Worm (Caenorhabditis elegans) whole organism, L4 larva: ENCODE data around the gene sod-1.
A peak's percentile ranks its signal among the peaks of the same experiment; 100 is the strongest.

ENCODE experiments used
- D1046.2 ChIP-seq: fragments of 200-800 bp; sonication (Bioruptor generic); IDR thresholded peaks from 2 replicates; pipeline ENCODE4 v1.3.6; 2022; ENCODE audit warnings: missing genetic modification characterization, missing compliant biosample characterization
- F10B5.3 ChIP-seq: sonication (generic microtip); optimal IDR thresholded peaks from 2 replicates; lab custom pipeline; 2016; ENCODE audit warnings: mild to moderate bottlenecking, missing genetic modification characterization, missing compliant biosample characterization
- F37D6.2 ChIP-seq: sonication (generic microtip); optimal IDR thresholded peaks from 2 replicates; lab custom pipeline; 2016; ENCODE audit warnings: mild to moderate bottlenecking, missing genetic modification characterization, missing compliant biosample characterization
- F44E2.7 ChIP-seq: fragments of 200-800 bp; sonication (Bioruptor generic); IDR thresholded peaks from 2 replicates; pipeline ENCODE4 v2.1.2; 2022; ENCODE audit warnings: missing genetic modification characterization, missing compliant biosample characterization
- ZK337.2 ChIP-seq: fragments of 200-800 bp; sonication (Bioruptor generic); IDR thresholded peaks from 2 replicates; pipeline ENCODE4 v1.3.6; 2022; ENCODE audit warnings: missing genetic modification reagents, missing genetic modification characterization, missing compliant biosample characterization
- ama-1 ChIP-seq: fragments of 150-350 bp; optimal IDR thresholded peaks from 2 replicates; lab custom pipeline; 2014; ENCODE audit warnings: inconsistent platforms, mixed read lengths
- ceh-20 ChIP-seq: fragments of 200-800 bp; sonication (Bioruptor generic); IDR thresholded peaks from 2 replicates; pipeline ENCODE4 v1.3.6; 2022; ENCODE audit warnings: missing genetic modification reagents, missing genetic modification characterization, missing compliant biosample characterization
- ceh-44 ChIP-seq: fragments of 200-800 bp; sonication (Bioruptor generic); IDR thresholded peaks from 2 replicates; pipeline ENCODE4 v1.3.6; 2022; ENCODE audit warnings: missing genetic modification reagents, missing genetic modification characterization, missing compliant biosample characterization
- ces-1 ChIP-seq: fragments of 150-350 bp; sonication (generic microtip); optimal IDR thresholded peaks from 4 replicates; lab custom pipeline; 2014; ENCODE audit warnings: missing biosample characterization, missing genetic modification reagents, missing genetic modification characterization
- cey-2 ChIP-seq: sonication (generic microtip); optimal IDR thresholded peaks from 3 replicates; lab custom pipeline; 2017; ENCODE audit warnings: missing genetic modification characterization, mild to moderate bottlenecking, missing compliant biosample characterization, antibody characterized with exemption, borderline replicate concordance; ENCODE audit not compliant: insufficient read depth
- ctbp-1 ChIP-seq: fragments of 200-800 bp; sonication (Bioruptor generic); IDR thresholded peaks from 2 replicates; pipeline ENCODE4 v1.3.6; 2022; ENCODE audit warnings: missing genetic modification reagents, missing genetic modification characterization, missing compliant biosample characterization
- daf-12 ChIP-seq: fragments of 150-350 bp; optimal IDR thresholded peaks from 2 replicates; lab custom pipeline; 2014; ENCODE audit warnings: missing biosample characterization, missing genetic modification reagents, missing genetic modification characterization
- dmd-8 ChIP-seq: fragments of 200-800 bp; sonication (Bioruptor generic); IDR thresholded peaks from 2 replicates; pipeline ENCODE4 v1.3.6; 2022; ENCODE audit warnings: missing genetic modification characterization, missing compliant biosample characterization
- dpl-1 ChIP-seq: fragments of 150-350 bp; optimal IDR thresholded peaks from 2 replicates; lab custom pipeline; 2014; ENCODE audit warnings: missing biosample characterization, missing genetic modification reagents, missing genetic modification characterization
- duxl-1 ChIP-seq: sonication (generic microtip); optimal IDR thresholded peaks from 2 replicates; lab custom pipeline; 2016; ENCODE audit warnings: mild to moderate bottlenecking, missing genetic modification characterization, moderate library complexity, missing compliant biosample characterization; ENCODE audit not compliant: poor library complexity
- egl-43 ChIP-seq: fragments of 200-800 bp; sonication (Bioruptor generic); IDR thresholded peaks from 2 replicates; pipeline ENCODE4 v1.3.6; 2022; ENCODE audit warnings: missing genetic modification reagents, missing genetic modification characterization, missing compliant biosample characterization
- fkh-10 ChIP-seq: fragments of 150-350 bp; optimal IDR thresholded peaks from 2 replicates; lab custom pipeline; 2014; ENCODE audit warnings: missing biosample characterization, missing genetic modification reagents, missing genetic modification characterization
- gei-8 ChIP-seq: fragments of 200-800 bp; sonication (Bioruptor generic); optimal IDR thresholded peaks from 2 replicates; lab custom pipeline; 2018; ENCODE audit warnings: mild to moderate bottlenecking, missing genetic modification characterization, missing compliant biosample characterization
- hif-1 ChIP-seq, 2 experiments: sonication (generic microtip); optimal IDR thresholded peaks; 2 replicates each; lab custom pipeline; 2016 to 2017; ENCODE audit warnings: missing compliant biosample characterization in 2 of 2, missing genetic modification characterization in 2 of 2, missing genetic modification reagents in 2 of 2, missing genotype in 2 of 2, mild to moderate bottlenecking in 1 of 2
- hlh-11 ChIP-seq: fragments of 200-800 bp; sonication (Bioruptor generic); optimal IDR thresholded peaks from 2 replicates; lab custom pipeline; 2018; ENCODE audit warnings: mild to moderate bottlenecking, missing genetic modification characterization, missing compliant biosample characterization
- hlh-30 ChIP-seq: sonication (generic microtip); optimal IDR thresholded peaks from 2 replicates; lab custom pipeline; 2017; ENCODE audit warnings: antibody characterized with exemption, mild to moderate bottlenecking, missing genetic modification characterization, missing compliant biosample characterization; ENCODE audit not compliant: insufficient read depth
- jun-1 ChIP-seq: fragments of 150-350 bp; optimal IDR thresholded peaks from 2 replicates; lab custom pipeline; 2014; ENCODE audit warnings: missing biosample characterization, missing genetic modification reagents, missing genetic modification characterization
- lin-1 ChIP-seq: fragments of 200-800 bp; sonication (Bioruptor generic); IDR thresholded peaks from 2 replicates; pipeline ENCODE4 v1.3.6; 2022; ENCODE audit warnings: missing genetic modification reagents, missing genetic modification characterization, missing compliant biosample characterization
- lin-38 ChIP-seq: fragments of 200-800 bp; sonication (Bioruptor generic); IDR thresholded peaks from 2 replicates; pipeline ENCODE4 v1.3.6; 2022; ENCODE audit warnings: missing genetic modification reagents, missing genetic modification characterization, missing compliant biosample characterization
- lin-39 ChIP-seq: fragments of 150-350 bp; optimal IDR thresholded peaks from 2 replicates; lab custom pipeline; 2014; ENCODE audit warnings: missing biosample characterization, missing genetic modification reagents, missing genetic modification characterization
- lir-3 ChIP-seq: sonication (generic microtip); optimal IDR thresholded peaks from 2 replicates; lab custom pipeline; 2016; ENCODE audit warnings: mild to moderate bottlenecking, missing genetic modification characterization, missing compliant biosample characterization
- lsy-2 ChIP-seq, 2 experiments: fragments of 150-350 bp in 1 of 2; sonication (generic microtip) in 1 of 2; optimal IDR thresholded peaks; 2 replicates each; lab custom pipeline; 2014 to 2017; ENCODE audit warnings: missing biosample characterization in 2 of 2, missing genetic modification characterization in 2 of 2
- mdl-1 ChIP-seq, 2 experiments: fragments of 150-350 bp in 1 of 2; sonication (generic microtip) in 1 of 2; optimal IDR thresholded peaks; 2 replicates each; lab custom pipeline; 2014 to 2017; ENCODE audit warnings: missing biosample characterization in 2 of 2, missing genetic modification characterization in 2 of 2
- mes-2 ChIP-seq: sonication (generic microtip); optimal IDR thresholded peaks from 2 replicates; lab custom pipeline; 2016; ENCODE audit warnings: missing genotype, mild to moderate bottlenecking, missing genetic modification characterization, missing compliant biosample characterization; ENCODE audit not compliant: poor library complexity, severe bottlenecking
- mxl-2 ChIP-seq: fragments of 200-800 bp; sonication (Bioruptor generic); conservative IDR thresholded peaks from 2 replicates; pipeline ENCODE4 v1.3.6; 2022; ENCODE audit warnings: missing genetic modification reagents, missing genetic modification characterization, missing compliant biosample characterization
- nhr-10 ChIP-seq: fragments of 150-350 bp; optimal IDR thresholded peaks from 2 replicates; lab custom pipeline; 2014; ENCODE audit warnings: missing biosample characterization, missing genetic modification characterization
- nhr-111 ChIP-seq: fragments of 200-800 bp; sonication (Bioruptor generic); optimal IDR thresholded peaks from 2 replicates; lab custom pipeline; 2018; ENCODE audit warnings: mild to moderate bottlenecking, missing genetic modification characterization, missing compliant biosample characterization
- nhr-237 ChIP-seq: sonication (generic microtip); optimal IDR thresholded peaks from 2 replicates; lab custom pipeline; 2017; ENCODE audit warnings: missing biosample characterization, missing genetic modification characterization
- nhr-28 ChIP-seq: fragments of 150-350 bp; optimal IDR thresholded peaks from 2 replicates; lab custom pipeline; 2014; ENCODE audit warnings: missing biosample characterization, missing genetic modification characterization
- nhr-41 ChIP-seq: fragments of 200-800 bp; sonication (Bioruptor generic); IDR thresholded peaks from 2 replicates; pipeline ENCODE4 v1.3.6; 2022; ENCODE audit warnings: missing genetic modification reagents, missing genetic modification characterization, missing compliant biosample characterization
- pha-4 ChIP-seq, 2 experiments: fragments of 150-350 bp in 1 of 2; fragments of 200-800 bp in 1 of 2; sonication (Bioruptor generic) in 1 of 2; IDR thresholded peaks in 1 of 2; optimal IDR thresholded peaks in 1 of 2; 2 replicates each; pipeline versions ENCODE4 v1.3.6 to Lab custom; 2014 to 2022; ENCODE audit warnings: missing genetic modification characterization in 2 of 2, missing genetic modification reagents in 2 of 2, missing biosample characterization in 1 of 2, missing compliant biosample characterization in 1 of 2
- set-16 ChIP-seq: fragments of 200-800 bp; sonication (Bioruptor generic); IDR thresholded peaks from 2 replicates; pipeline ENCODE4 v1.3.6; 2022; ENCODE audit warnings: missing genetic modification reagents, missing genetic modification characterization, missing compliant biosample characterization
- snpc-1.2 ChIP-seq: fragments of 200-800 bp; sonication (Bioruptor generic); IDR thresholded peaks from 2 replicates; pipeline ENCODE4 v1.3.6; 2022; ENCODE audit warnings: missing genetic modification reagents, missing genetic modification characterization, missing compliant biosample characterization
- snpc-4 ChIP-seq: fragments of 150-350 bp; optimal IDR thresholded peaks from 2 replicates; lab custom pipeline; 2014; ENCODE audit warnings: missing biosample characterization, missing genetic modification characterization
- spr-1 ChIP-seq: sonication (generic microtip); optimal IDR thresholded peaks from 2 replicates; lab custom pipeline; 2016; ENCODE audit warnings: mild to moderate bottlenecking, missing genetic modification characterization, missing compliant biosample characterization
- tag-97 ChIP-seq: fragments of 200-800 bp; sonication (Bioruptor generic); IDR thresholded peaks from 2 replicates; pipeline ENCODE4 v1.3.6; 2022; ENCODE audit warnings: missing genetic modification characterization, missing compliant biosample characterization
- tra-1 ChIP-seq: fragments of 200-800 bp; sonication (Bioruptor generic); IDR thresholded peaks from 2 replicates; pipeline ENCODE4 v1.3.6; 2022; ENCODE audit warnings: missing genetic modification reagents, missing genetic modification characterization, missing compliant biosample characterization
- unc-130 ChIP-seq: sonication (generic microtip); optimal IDR thresholded peaks from 2 replicates; lab custom pipeline; 2016; ENCODE audit warnings: missing genetic modification reagents, missing genetic modification characterization, missing compliant biosample characterization
- zag-1 ChIP-seq: fragments of 150-350 bp; optimal IDR thresholded peaks from 2 replicates; lab custom pipeline; 2014; ENCODE audit warnings: missing biosample characterization, missing genetic modification characterization
- zfp-2 ChIP-seq: sonication (generic microtip); optimal IDR thresholded peaks from 2 replicates; lab custom pipeline; 2016; ENCODE audit warnings: mild to moderate bottlenecking, missing genetic modification characterization, missing compliant biosample characterization
- zfp-3 ChIP-seq: fragments of 200-800 bp; sonication (Bioruptor generic); conservative IDR thresholded peaks from 2 replicates; pipeline ENCODE4 v1.3.6; 2022; ENCODE audit warnings: missing genetic modification reagents, missing genetic modification characterization, missing compliant biosample characterization
- zip-11 ChIP-seq: fragments of 200-800 bp; sonication (Bioruptor generic); IDR thresholded peaks from 2 replicates; pipeline ENCODE4 v1.3.6; 2022; ENCODE audit warnings: missing genetic modification characterization, missing compliant biosample characterization
- zip-2 ChIP-seq: fragments of 150-350 bp; optimal IDR thresholded peaks from 2 replicates; lab custom pipeline; 2014; ENCODE audit warnings: missing biosample characterization, missing genetic modification characterization
- ztf-11 ChIP-seq: fragments of 150-350 bp; optimal IDR thresholded peaks from 2 replicates; lab custom pipeline; 2014; ENCODE audit warnings: missing biosample characterization, missing genetic modification characterization
- ztf-7 ChIP-seq: fragments of 150-350 bp; optimal IDR thresholded peaks from 2 replicates; lab custom pipeline; 2014; ENCODE audit warnings: missing biosample characterization, missing genetic modification characterization

sod-1 gene

DNA sequence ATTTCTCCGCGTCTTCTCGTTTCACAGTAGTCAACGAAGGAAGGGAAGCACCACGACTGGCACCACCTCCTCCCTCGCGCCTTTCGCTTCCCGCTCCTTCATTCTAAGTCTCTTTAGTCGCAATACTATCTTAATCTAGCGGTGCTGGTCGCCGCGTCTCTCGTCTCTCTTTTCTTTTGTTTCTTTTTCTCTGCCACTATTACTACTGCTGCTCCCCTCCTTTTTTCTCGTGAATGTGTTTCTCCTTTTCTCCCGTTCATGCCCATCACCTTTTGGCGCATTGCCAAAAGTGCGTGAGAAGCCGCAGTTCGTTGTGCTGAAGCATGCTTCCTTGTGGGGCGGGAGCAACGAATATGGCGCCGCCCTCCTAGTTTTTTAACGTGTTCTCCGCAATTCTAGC is 47.2 kb downstream of the sod-1 start (continued):
- TF ChIP-seq ceh-44 (GFP tag; lab: Robert Waterston, UW) (no peak), zip-2 (no peak), hif-1 (tag; optimal IDR thresholded peaks at IDR 0.05; lab: Kevin White, UChicago) (peak; percentile 18 to 74), nhr-41 (GFP tag; lab: Robert Waterston, UW) (no peak), zip-11 (no peak), daf-12 (tag; lab: Kevin White, UChicago) (no peak), cey-2 (tag; lab: Kevin White, UChicago) (no peak), lin-1 (GFP tag; lab: Robert Waterston, UW) (peak; percentile 73; the same call in 1 of the 2 replicates), D1046.2 (no peak), mxl-2 (GFP tag; lab: Robert Waterston, UW) (no peak), ama-1 (lab: Kevin White, UChicago) (no peak), hlh-11 (tag; lab: Kevin White, UChicago) (peak; percentile 94), mes-2 (tag; lab: Kevin White, UChicago) (peak; percentile 83), zag-1 (tag; lab: Kevin White, UChicago) (no peak), set-16 (GFP tag; lab: Robert Waterston, UW) (peak; percentile 68), snpc-4 (no peak), lsy-2 (tag; optimal IDR thresholded peaks at IDR 0.05; lab: Kevin White, UChicago) (peak; percentile 46 to 79), F44E2.7 (GFP tag; lab: Robert Waterston, UW) (no peak), dmd-8 (GFP tag; lab: Robert Waterston, UW) (no peak), mdl-1 (tag; optimal IDR thresholded peaks at IDR 0.05; lab: Kevin White, UChicago) (peak; percentile 61 to 91), pha-4 (GFP tag; IDR thresholded peaks at IDR 0.05; lab: Robert Waterston, UW) (peak; percentile 76; the same call in 1 of the 2 replicates), pha-4 (tag; optimal IDR thresholded peaks at IDR 0.05; lab: Kevin White, UChicago) (peak; percentile 30), ctbp-1 (GFP tag; lab: Robert Waterston, UW) (peak; percentile 72), nhr-28 (peak; percentile 70), dpl-1 (peak; percentile 46), nhr-237 (tag; lab: Kevin White, UChicago) (no peak), spr-1 (peak; percentile 0), hlh-30 (tag; lab: Kevin White, UChicago) (peak; percentile 94), F37D6.2 (tag; lab: Kevin White, UChicago) (peak; percentile 44), lin-39 (tag; lab: Kevin White, UChicago) (no peak), tra-1 (peak; percentile 82), lir-3 (tag; lab: Kevin White, UChicago) (no peak), nhr-111 (GFP tag; lab: Kevin White, UChicago) (no peak), ztf-11 (tag; lab: Kevin White, UChicago) (no peak), zfp-3 (GFP tag; lab: Robert Waterston, UW) (0 out of 2 replicates have a peak, but pooled peaks have one; percentile 16), duxl-1 (tag; lab: Kevin White, UChicago) (no peak), snpc-1.2 (no peak), tag-97 (GFP tag; lab: Robert Waterston, UW) (no peak), egl-43 (peak; percentile 37; the same call in 1 of the 2 replicates), nhr-10 (tag; lab: Kevin White, UChicago) (peak; percentile 40), fkh-10 (peak; percentile 42), lin-38 (GFP tag; lab: Robert Waterston, UW) (peak; percentile 41), unc-130 (GFP tag; lab: Kevin White, UChicago) (no peak), jun-1 (peak; percentile 44), zfp-2 (no peak), gei-8 (GFP tag; lab: Kevin White, UChicago) (no peak), F10B5.3 (tag; lab: Kevin White, UChicago) (peak; percentile 9), ZK337.2 (GFP tag; lab: Robert Waterston, UW) (0 out of 2 replicates have a peak, but pooled peaks have one; percentile 46), ceh-20 (GFP tag; lab: Robert Waterston, UW) (peak; percentile 13; the same call in 1 of the 2 replicates), ces-1 (GFP tag; lab: Kevin White, UChicago) (no peak), ztf-7 (tag; lab: Kevin White, UChicago) (no peak)
